Fruit fly (Drosophila melanogaster): Measurements from ENCODE around the gene CG43390.

The CG43390 gene

dm6 chr3L:11601133-11601532 is 21.4 kb upstream of the CG43390 start (continued):
- TF ChIP-seq HLH3B (GFP tag; IDR thresholded peaks at IDR 0.05) (no peak), CG13894 (tag; optimal IDR thresholded peaks at IDR 0.05) (peak; percentile 84), CG1647 (GFP tag; optimal IDR thresholded peaks at IDR 0.05) (no peak), CG15011 (GFP tag; optimal IDR thresholded peaks at IDR 0.05) (no peak), odd (GFP tag; optimal IDR thresholded peaks at IDR 0.05) (no peak), mld (GFP tag; IDR thresholded peaks at IDR 0.05; ENCODE audit: partially characterized antibody) (no peak), Opbp (GFP tag; IDR thresholded peaks at IDR 0.05; ENCODE audit: partially characterized antibody) (0 out of 3 replicates have a peak, but pooled peaks have one; percentile 31), Drgx (GFP tag; IDR thresholded peaks at IDR 0.05) (0 out of 2 replicates have a peak, but pooled peaks have one; percentile 11), CG5953 (GFP tag; IDR thresholded peaks at IDR 0.05) (no peak), YL-1 (GFP tag; optimal IDR thresholded peaks at IDR 0.05) (no peak), CG6689 (GFP tag; IDR thresholded peaks at IDR 0.05) (no peak), ttk (GFP tag; IDR thresholded peaks at IDR 0.05) (no peak), run (tag; optimal IDR thresholded peaks at IDR 0.05) (no peak), mam (GFP tag; optimal IDR thresholded peaks at IDR 0.05) (no peak), Stat92E (GFP tag; optimal IDR thresholded peaks at IDR 0.05) (no peak), Six4 (GFP tag; optimal IDR thresholded peaks at IDR 0.05) (no peak), Dip2 (GFP tag; IDR thresholded peaks at IDR 0.05) (no peak), CG11247 (GFP tag; IDR thresholded peaks at IDR 0.05) (no peak), ab (GFP tag; optimal IDR thresholded peaks at IDR 0.05) (no peak), CG12942 (GFP tag; optimal IDR thresholded peaks at IDR 0.05) (no peak), pnt (GFP tag; optimal IDR thresholded peaks at IDR 0.05) (no peak), ssp (GFP tag; IDR thresholded peaks at IDR 0.05) (no peak), CG17328 (GFP tag; IDR thresholded peaks at IDR 0.05) (no peak), prd (optimal IDR thresholded peaks at IDR 0.05) (no peak), prd (GFP tag; IDR thresholded peaks at IDR 0.05) (no peak), caup (GFP tag; optimal IDR thresholded peaks at IDR 0.05; ENCODE audit: severe bottlenecking) (no peak), CTCF (GFP tag; optimal IDR thresholded peaks at IDR 0.05) (peak; percentile 40), HmgZ (tag; optimal IDR thresholded peaks at IDR 0.05) (no peak), Awh (GFP tag; IDR thresholded peaks at IDR 0.05) (no peak), Ets65A (GFP tag) (no peak), Atf-2 (GFP tag; optimal IDR thresholded peaks at IDR 0.05) (no peak), Ptx1 (GFP tag; IDR thresholded peaks at IDR 0.05) (no peak), al (GFP tag; IDR thresholded peaks at IDR 0.05) (no peak), Fer3 (tag; optimal IDR thresholded peaks at IDR 0.05) (no peak), HLHmδ (GFP tag; optimal IDR thresholded peaks at IDR 0.05) (no peak), CG32767 (GFP tag; IDR thresholded peaks at IDR 0.05) (0 out of 2 replicates have a peak, but pooled peaks have one; percentile 12), sr (GFP tag; IDR thresholded peaks at IDR 0.05) (no peak), CG15514 (GFP tag; optimal IDR thresholded peaks at IDR 0.05) (no peak), chinmo (GFP tag; IDR thresholded peaks at IDR 0.05; ENCODE audit: partially characterized antibody) (0 out of 4 replicates have a peak, but pooled peaks have one; percentile 21), PHDP (tag; optimal IDR thresholded peaks at IDR 0.05) (no peak), CG6272 (GFP tag; IDR thresholded peaks at IDR 0.05) (peak; percentile 31; the same call in 1 of the 2 replicates), crp (GFP tag; optimal IDR thresholded peaks at IDR 0.05) (no peak), Pdp1 (GFP tag; optimal IDR thresholded peaks at IDR 0.05) (no peak), CG7963 (GFP tag; IDR thresholded peaks at IDR 0.05; ENCODE audit: partially characterized antibody) (no peak), HLH4C (GFP tag; IDR thresholded peaks at IDR 0.05; ENCODE audit: partially characterized antibody) (no peak), CG11696 (GFP tag; IDR thresholded peaks at IDR 0.05) (no peak), CG34224 (GFP tag; IDR thresholded peaks at IDR 0.05; ENCODE audit: partially characterized antibody) (no peak), CG8290 (GFP tag; optimal IDR thresholded peaks at IDR 0.05) (no peak), CG8290 (tag; optimal IDR thresholded peaks at IDR 0.05) (no peak), Dbx (GFP tag; IDR thresholded peaks at IDR 0.05) (0 out of 3 replicates have a peak, but pooled peaks have one; percentile 11), CG17912 (GFP tag; optimal IDR thresholded peaks at IDR 0.05) (no peak)
